Worm (Caenorhabditis elegans) whole organism, L1 larva: ENCODE results near the gene ncs-4.

Experiments
- alr-1 ChIP-seq: fragments of 200-800 bp; sonication (Bioruptor generic); optimal IDR thresholded peaks from 2 replicates; lab custom pipeline; 2018; ENCODE audit warnings: borderline replicate concordance, mild to moderate bottlenecking, missing genetic modification characterization, missing compliant biosample characterization
- grh-1 ChIP-seq: fragments of 200-800 bp; sonication (Bioruptor generic); IDR thresholded peaks from 2 replicates; pipeline ENCODE4 v1.3.6; 2022; ENCODE audit warnings: missing genetic modification reagents, missing genetic modification characterization, missing compliant biosample characterization
- hlh-17 ChIP-seq: fragments of 200-800 bp; sonication (Bioruptor generic); optimal IDR thresholded peaks from 2 replicates; lab custom pipeline; 2018; ENCODE audit warnings: missing genetic modification characterization, mild to moderate bottlenecking, missing compliant biosample characterization, moderate library complexity, borderline replicate concordance
- lin-13 ChIP-seq: fragments of 150-350 bp; optimal IDR thresholded peaks from 2 replicates; lab custom pipeline; 2014; ENCODE audit warnings: missing biosample characterization, missing genetic modification reagents, missing genetic modification characterization
- lin-39 ChIP-seq: fragments of 150-350 bp; optimal IDR thresholded peaks from 2 replicates; lab custom pipeline; 2014; ENCODE audit warnings: missing biosample characterization, missing genetic modification reagents, missing genetic modification characterization
- mef-2 ChIP-seq: fragments of 150-350 bp; optimal IDR thresholded peaks from 2 replicates; lab custom pipeline; 2014; ENCODE audit warnings: missing biosample characterization, missing genetic modification characterization
- nhr-237 ChIP-seq: fragments of 150-350 bp; optimal IDR thresholded peaks from 2 replicates; lab custom pipeline; 2014; ENCODE audit warnings: missing biosample characterization, missing genetic modification characterization
- unc-130 ChIP-seq: fragments of 150-350 bp; optimal IDR thresholded peaks from 2 replicates; lab custom pipeline; 2017; ENCODE audit warnings: missing biosample characterization, missing genetic modification characterization, inconsistent platforms
- unc-62 ChIP-seq: fragments of 150-350 bp; optimal IDR thresholded peaks from 2 replicates; lab custom pipeline; 2014; ENCODE audit warnings: missing biosample characterization, missing genetic modification reagents, missing genetic modification characterization
- vab-15 ChIP-seq: sonication (generic microtip); optimal IDR thresholded peaks from 2 replicates; lab custom pipeline; 2017; ENCODE audit warnings: missing genotype, mild to moderate bottlenecking, missing genetic modification characterization, missing compliant biosample characterization

DNA sequence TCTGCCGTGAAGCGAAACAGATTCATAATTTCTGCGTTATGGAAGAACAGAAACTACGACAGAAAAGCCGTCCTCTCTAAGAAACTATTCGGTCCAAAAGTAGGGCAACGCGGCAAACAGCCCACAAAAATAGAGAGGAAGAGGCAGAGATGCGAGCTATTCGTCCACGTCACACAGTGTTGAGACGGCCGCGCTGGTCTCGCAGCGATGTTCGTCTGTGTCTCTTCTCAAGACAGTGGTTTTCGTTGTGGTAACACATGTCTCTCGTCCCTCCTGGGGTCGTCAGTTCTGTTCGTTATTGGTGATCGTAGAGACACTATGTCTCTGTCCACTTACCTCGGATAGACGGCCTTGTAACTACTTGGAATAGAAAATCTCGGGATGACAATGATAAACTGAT, 17.6 kb upstream of the ncs-4 start, which contains the start of gene erd-2.1:
- TF ChIP-seq hlh-17 (GFP tag; lab: Kevin White, UChicago) = no peak
- TF ChIP-seq unc-130 (tag; lab: Kevin White, UChicago) = no peak
- TF ChIP-seq vab-15 (tag; lab: Kevin White, UChicago) = peak; percentile 37
- no peak for TF ChIP-seq lin-39
- TF ChIP-seq lin-13 (GFP tag; lab: Kevin White, UChicago) = no peak
- TF ChIP-seq unc-62 (GFP tag; lab: Kevin White, UChicago) = no peak
- peak; percentile 48; the same call in 1 of the 2 replicates for TF ChIP-seq grh-1
- peak; percentile 7 for TF ChIP-seq mef-2 (tag; lab: Kevin White, UChicago)
- TF ChIP-seq nhr-237 (tag; lab: Kevin White, UChicago) = no peak
- no peak for TF ChIP-seq alr-1
